Fruit fly (Drosophila melanogaster) whole organism, adult: ENCODE data around the gene nkt.

Experiments
- CG11617 ChIP-seq: fragments of 200-800 bp; sonication (Bioruptor generic); optimal IDR thresholded peaks from 2 replicates; lab custom pipeline; 2017; ENCODE audit warnings: mild to moderate bottlenecking, missing biosample characterization, missing genetic modification reagents, missing genetic modification characterization
- CG12768 ChIP-seq: fragments of 200-800 bp; sonication (Bioruptor generic); optimal IDR thresholded peaks from 2 replicates; lab custom pipeline; 2017; ENCODE audit warnings: missing biosample characterization, missing genetic modification characterization, mild to moderate bottlenecking, moderate library complexity, missing genetic modification reagents
- CG14711 ChIP-seq: fragments of 200-800 bp; sonication (Bioruptor generic); optimal IDR thresholded peaks from 2 replicates; lab custom pipeline; 2018; ENCODE audit warnings: missing biosample characterization, mild to moderate bottlenecking, missing genetic modification characterization, moderate library complexity
- CG1620 ChIP-seq: fragments of 200-800 bp; sonication (Bioruptor generic); optimal IDR thresholded peaks from 2 replicates; lab custom pipeline; 2016; ENCODE audit warnings: missing biosample characterization, missing genetic modification characterization
- CG33017 ChIP-seq: fragments of 200-800 bp; sonication (Bioruptor generic); optimal IDR thresholded peaks from 2 replicates; lab custom pipeline; 2018; ENCODE audit warnings: missing biosample characterization, mild to moderate bottlenecking, missing genetic modification characterization, moderate library complexity
- CG5204 ChIP-seq: fragments of 200-800 bp; sonication (Bioruptor generic); optimal IDR thresholded peaks from 2 replicates; lab custom pipeline; 2016; ENCODE audit warnings: missing biosample characterization, missing genetic modification characterization
- Crg-1 ChIP-seq: fragments of 200-800 bp; sonication (Bioruptor generic); optimal IDR thresholded peaks from 2 replicates; lab custom pipeline; 2016; ENCODE audit warnings: missing biosample characterization, missing genetic modification characterization
- Hr96 ChIP-seq: fragments of 200-800 bp; sonication (Bioruptor generic); optimal IDR thresholded peaks from 2 replicates; lab custom pipeline; 2016; ENCODE audit warnings: missing biosample characterization, missing genetic modification characterization
- bab1 ChIP-seq: fragments of 200-800 bp; sonication (Bioruptor generic); optimal IDR thresholded peaks from 3 replicates; lab custom pipeline; 2019; ENCODE audit warnings: missing biosample characterization, mild to moderate bottlenecking, missing genetic modification characterization, moderate library complexity
- cnc ChIP-seq, 2 experiments: fragments of >200 bp; optimal IDR thresholded peaks; 2 replicates each; lab custom pipeline; 2017
- kay ChIP-seq: fragments of 200-800 bp; sonication (Bioruptor generic); peaks from one replicate; lab custom pipeline; 2016; ENCODE audit warnings: missing biosample characterization, missing genetic modification characterization, borderline replicate concordance
- pad ChIP-seq: fragments of 200-800 bp; sonication (Bioruptor generic); optimal IDR thresholded peaks from 3 replicates; lab custom pipeline; 2017; ENCODE audit warnings: missing biosample characterization, missing genetic modification characterization, mild to moderate bottlenecking, moderate library complexity, missing genetic modification reagents
- toe ChIP-seq: fragments of 200-800 bp; sonication (Bioruptor generic); optimal IDR thresholded peaks from 2 replicates; lab custom pipeline; 2016; ENCODE audit warnings: missing biosample characterization, missing genetic modification characterization

DNA sequence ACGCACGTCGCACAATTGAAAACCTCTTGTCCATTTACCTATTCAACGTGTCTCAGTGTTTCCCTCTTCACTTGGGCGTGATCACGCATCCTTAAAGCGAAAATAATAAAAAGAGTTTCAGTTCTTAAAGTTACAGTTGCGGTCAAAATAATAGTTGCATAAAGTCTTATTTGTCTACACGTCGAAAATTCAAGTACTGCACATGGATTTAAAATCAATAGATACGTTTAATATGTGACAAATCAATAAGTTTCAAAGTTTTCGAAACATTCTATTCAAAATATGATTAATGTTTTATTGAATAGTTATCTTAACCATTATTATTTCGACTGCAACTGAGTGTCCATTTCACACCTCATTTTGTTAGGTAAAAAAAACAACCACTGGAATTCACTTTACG is 15.1 kb downstream of the nkt start:
- no peak for TF ChIP-seq kay (GFP tag; lab: Kevin White, UChicago)
- no peak for TF ChIP-seq CG14711 (tag; lab: Kevin White, UChicago)
- TF ChIP-seq Crg-1 (GFP tag; lab: Kevin White, UChicago) = no peak
- TF ChIP-seq pad (GFP tag; lab: Kevin White, UChicago) = no peak
- TF ChIP-seq CG5204 (GFP tag; lab: Kevin White, UChicago) = no peak
- no peak for TF ChIP-seq CG33017 (tag; lab: Kevin White, UChicago)
- TF ChIP-seq CG1620 (GFP tag; lab: Kevin White, UChicago) = no peak
- no peak for TF ChIP-seq cnc (optimal IDR thresholded peaks at IDR 0.05; lab: Kevin White, UChicago)
- no peak for TF ChIP-seq Hr96 (GFP tag; lab: Kevin White, UChicago)
- TF ChIP-seq toe (GFP tag; lab: Kevin White, UChicago) = no peak
- no peak for TF ChIP-seq CG11617
- no peak for TF ChIP-seq bab1 (GFP tag; lab: Kevin White, UChicago)
- TF ChIP-seq CG12768 (GFP tag; lab: Kevin White, UChicago) = no peak
